Worm (Caenorhabditis elegans): ENCODE measurements around the gene mrpl-40.

ce11 chrIII:53696-54095, 33.7 kb upstream of the mrpl-40 start:
- TF ChIP-seq lin-11 (tag; optimal IDR thresholded peaks at IDR 0.05) (no peak), lin-39 (tag; optimal IDR thresholded peaks at IDR 0.05) (no peak), lin-13 (GFP tag; optimal IDR thresholded peaks at IDR 0.05) (no peak), ZK546.5 (tag; optimal IDR thresholded peaks at IDR 0.05) (no peak), aly-2 (tag; optimal IDR thresholded peaks at IDR 0.05) (no peak), unc-62 (GFP tag; optimal IDR thresholded peaks at IDR 0.05) (no peak), nhr-12 (tag; optimal IDR thresholded peaks at IDR 0.05) (no peak), fos-1 (tag; optimal IDR thresholded peaks at IDR 0.05) (no peak)
